Worm (Caenorhabditis elegans) whole organism, L2 larva: ENCODE results near the gene rad-50.

Experiments
- aly-2 ChIP-seq: fragments of 150-350 bp; optimal IDR thresholded peaks from 2 replicates; lab custom pipeline; 2014; ENCODE audit warnings: missing biosample characterization, missing genetic modification characterization
- elt-1 ChIP-seq: fragments of 150-350 bp; optimal IDR thresholded peaks from 2 replicates; lab custom pipeline; 2014; ENCODE audit warnings: missing biosample characterization, missing genetic modification characterization
- elt-3 ChIP-seq: sonication (generic microtip); optimal IDR thresholded peaks from 2 replicates; lab custom pipeline; 2017; ENCODE audit warnings: missing biosample characterization, missing genetic modification characterization
- lin-39 ChIP-seq: fragments of 150-350 bp; optimal IDR thresholded peaks from 2 replicates; lab custom pipeline; 2014; ENCODE audit warnings: missing biosample characterization, missing genetic modification reagents, missing genetic modification characterization
- mdl-1 ChIP-seq, 2 experiments: fragments of 150-350 bp in 1 of 2; sonication (generic microtip) in 1 of 2; optimal IDR thresholded peaks; 2 replicates each; lab custom pipeline; 2017; ENCODE audit warnings: missing biosample characterization in 2 of 2, missing genetic modification characterization in 2 of 2
- nhr-11 ChIP-seq: fragments of 150-350 bp; optimal IDR thresholded peaks from 2 replicates; lab custom pipeline; 2014; ENCODE audit warnings: missing biosample characterization, missing genetic modification characterization
- nhr-77 ChIP-seq: fragments of 150-350 bp; optimal IDR thresholded peaks from 2 replicates; lab custom pipeline; 2014; ENCODE audit warnings: missing biosample characterization, missing genetic modification characterization
- skn-1 ChIP-seq: sonication (generic microtip); optimal IDR thresholded peaks from 2 replicates; lab custom pipeline; 2017; ENCODE audit warnings: missing biosample characterization, missing genetic modification characterization
- snpc-4 ChIP-seq: fragments of 150-350 bp; optimal IDR thresholded peaks from 2 replicates; lab custom pipeline; 2014; ENCODE audit warnings: missing biosample characterization, missing genetic modification characterization
- unc-62 ChIP-seq: fragments of 150-350 bp; optimal IDR thresholded peaks from 2 replicates; lab custom pipeline; 2014; ENCODE audit warnings: missing biosample characterization, missing genetic modification reagents, missing genetic modification characterization

DNA sequence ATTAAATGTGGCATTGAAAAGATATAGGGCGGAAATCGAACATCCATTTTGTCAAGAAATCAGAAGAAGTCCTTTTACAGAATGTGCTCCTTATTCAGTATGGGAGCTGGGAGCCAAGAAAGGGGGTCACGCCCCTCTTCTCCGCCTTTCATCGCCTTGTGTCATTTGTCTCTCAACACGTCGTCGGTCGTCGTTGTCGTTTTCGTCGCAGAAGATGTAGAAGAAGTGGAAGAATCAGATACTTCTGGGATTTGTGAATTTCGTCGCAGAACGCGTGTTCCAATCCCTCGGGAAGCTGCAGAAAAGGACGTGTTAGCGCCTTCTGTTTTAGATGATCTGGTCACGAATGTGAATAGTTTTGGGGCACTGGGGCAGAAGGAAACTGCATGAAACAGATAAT lies 31.5 kb downstream of the rad-50 start, which contains the start of gene bnc-1:
- TF ChIP-seq snpc-4 (tag; lab: Kevin White, UChicago) = no peak
- no peak for TF ChIP-seq nhr-11 (tag; lab: Kevin White, UChicago)
- TF ChIP-seq unc-62 (GFP tag; lab: Kevin White, UChicago) = no peak
- TF ChIP-seq lin-39 (tag; lab: Kevin White, UChicago) = no peak
- no peak for TF ChIP-seq skn-1 (tag; lab: Kevin White, UChicago)
- no peak for TF ChIP-seq elt-3 (tag; lab: Kevin White, UChicago)
- TF ChIP-seq aly-2 (tag; lab: Kevin White, UChicago) = no peak
- no peak for TF ChIP-seq elt-1 (tag; lab: Kevin White, UChicago)
- no peak for TF ChIP-seq mdl-1 (tag; optimal IDR thresholded peaks at IDR 0.05; lab: Kevin White, UChicago)
- TF ChIP-seq nhr-77 (tag; lab: Kevin White, UChicago) = no peak
